Worm (Caenorhabditis elegans) whole organism, L4/young adult: ENCODE data around the gene F46C8.3.

ENCODE experiments used
- W03F9.2 ChIP-seq: fragments of 150-350 bp; optimal IDR thresholded peaks from 2 replicates; lab custom pipeline; 2014; ENCODE audit warnings: missing biosample characterization, missing genetic modification characterization
- dao-5 ChIP-seq: sonication (generic microtip); optimal IDR thresholded peaks from 2 replicates; lab custom pipeline; 2016; ENCODE audit warnings: missing genotype, missing genetic modification characterization, moderate library complexity, missing compliant biosample characterization
- him-1 ChIP-seq: sonication (generic microtip); optimal IDR thresholded peaks from 2 replicates; lab custom pipeline; 2016; ENCODE audit warnings: missing genotype, missing genetic modification reagents, missing genetic modification characterization, missing compliant biosample characterization

Gene F46C8.3

ce11 chrX:7525271-7525670 is at the start of gene F46C8.3:
Gene F46C8.3, plus strand, starts transcription at chrX:7525571.
- TF ChIP-seq him-1 (tag; lab: Kevin White, UChicago): no peak
- TF ChIP-seq W03F9.2 (tag; lab: Kevin White, UChicago): no peak
- no peak for TF ChIP-seq dao-5 (tag; lab: Kevin White, UChicago)

ce11 chrX:7478476-7478875 is 46.9 kb upstream of the F46C8.3 start:
- no peak for TF ChIP-seq him-1 (tag; lab: Kevin White, UChicago)

DNA sequence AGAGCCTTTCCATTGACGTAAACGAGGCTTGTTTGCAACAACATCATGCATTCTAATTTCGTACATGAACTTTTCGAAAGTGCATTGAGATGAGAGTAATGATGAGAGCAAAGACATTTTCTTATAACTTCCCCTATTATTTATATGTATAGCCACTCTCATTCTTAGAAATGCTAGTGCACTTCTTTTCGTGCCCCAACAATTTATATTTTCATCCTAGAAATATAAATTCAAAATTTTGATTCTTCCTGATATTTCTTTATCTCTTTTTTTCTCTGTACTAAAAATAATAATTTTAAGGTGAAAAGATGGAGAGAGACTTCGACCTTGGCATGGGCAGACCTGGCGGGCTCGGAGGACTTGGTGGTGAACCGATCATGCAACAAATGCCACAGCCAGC is 46.4 kb upstream of the F46C8.3 start, which contains the start of gene mek-1:
mek-1 (plus strand) TSS at position 301 of the 400 bp plus-strand sequence.
- no peak for TF ChIP-seq dao-5 (tag; lab: Kevin White, UChicago)
- TF ChIP-seq him-1 (tag; lab: Kevin White, UChicago): no peak
- no peak for TF ChIP-seq W03F9.2 (tag; lab: Kevin White, UChicago)

- TF ChIP-seq dao-5 (tag; lab: Kevin White, UChicago) (no peak), W03F9.2 (tag; lab: Kevin White, UChicago) (no peak), him-1 (tag; lab: Kevin White, UChicago) (no peak)
These were observed 44.6 kb upstream of the F46C8.3 start, which contains the start of gene F48E3.9 for ce11 chrX:7480756-7481155. Gene F48E3.9, plus strand, starts transcription at chrX:7481056.

- TF ChIP-seq him-1 (tag; lab: Kevin White, UChicago): no peak
- TF ChIP-seq dao-5 (tag; lab: Kevin White, UChicago): no peak
- no peak for TF ChIP-seq W03F9.2 (tag; lab: Kevin White, UChicago)
These were observed 39.6 kb upstream of the F46C8.3 start, which contains the start of gene gly-12 for ce11 chrX:7485748-7486147. Gene gly-12, plus strand, starts transcription at chrX:7485864.

ce11 chrX:7491521-7491920 is 33.9 kb upstream of the F46C8.3 start:
- TF ChIP-seq W03F9.2 (tag; lab: Kevin White, UChicago) (no peak), him-1 (tag; lab: Kevin White, UChicago) (no peak), dao-5 (tag; lab: Kevin White, UChicago) (no peak)

- TF ChIP-seq dao-5 (tag; lab: Kevin White, UChicago) (no peak), W03F9.2 (tag; lab: Kevin White, UChicago) (no peak), him-1 (tag; lab: Kevin White, UChicago) (no peak)
These were observed 32.4 kb upstream of the F46C8.3 start, which contains the start of gene F48E3.2 for ce11 chrX:7493020-7493419. Gene F48E3.2, minus strand, starts transcription at chrX:7493120.

ce11 chrX:7495491-7495890 is 29.9 kb upstream of the F46C8.3 start, which contains the start of gene try-14:
Gene try-14, minus strand, starts transcription at chrX:7495591.
- no peak for TF ChIP-seq him-1 (tag; lab: Kevin White, UChicago)
- TF ChIP-seq dao-5 (tag; lab: Kevin White, UChicago): no peak
- TF ChIP-seq W03F9.2 (tag; lab: Kevin White, UChicago): no peak

DNA sequence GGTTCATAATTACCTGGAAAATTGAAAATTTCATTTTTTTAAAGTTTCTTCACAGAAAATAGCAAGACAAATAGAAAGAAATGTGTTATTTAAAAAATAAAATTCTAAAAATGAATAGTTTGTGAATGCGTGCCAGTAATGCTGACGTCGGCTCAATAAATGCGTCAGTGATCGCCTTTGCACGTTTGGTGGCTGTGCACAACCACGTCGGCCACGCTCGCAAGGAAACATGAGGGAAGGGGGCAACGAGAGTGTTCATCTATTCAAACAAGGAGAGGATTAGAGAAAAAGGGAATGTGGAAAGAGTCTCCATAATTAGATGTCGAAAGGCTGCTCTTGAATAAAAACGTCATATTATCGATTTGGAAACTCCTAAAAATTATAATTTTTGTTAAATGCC is 24.4 kb upstream of the F46C8.3 start, which contains the start of gene uggt-1:
uggt-1 (minus strand) TSS at position 13 of the 400 bp plus-strand sequence.
- TF ChIP-seq him-1 (tag; lab: Kevin White, UChicago): peak; percentile 90
- no peak for TF ChIP-seq W03F9.2 (tag; lab: Kevin White, UChicago)
- no peak for TF ChIP-seq dao-5 (tag; lab: Kevin White, UChicago)

DNA sequence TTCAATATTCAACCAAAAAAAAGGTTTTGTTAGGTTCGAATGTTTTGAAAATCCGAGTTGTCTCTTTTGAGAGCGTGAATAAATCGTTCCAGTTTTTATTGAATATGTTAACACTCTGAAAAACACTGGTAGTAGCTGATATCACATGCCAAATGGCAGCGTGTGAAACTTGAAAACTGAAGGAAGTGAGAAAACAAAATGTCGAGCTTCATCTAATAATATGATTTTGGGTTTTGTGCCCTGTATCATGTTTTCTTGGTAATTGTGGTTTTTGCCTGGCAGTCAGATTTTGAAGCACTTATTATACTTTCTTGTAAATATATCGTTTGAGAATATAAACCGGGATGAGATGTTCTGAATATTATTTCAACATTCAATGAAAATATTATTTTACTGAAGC is 22.6 kb upstream of the F46C8.3 start, which contains the start of gene F48E3.6:
F48E3.6 (minus strand) TSS at position 101 of the 400 bp plus-strand sequence.
- TF ChIP-seq him-1 (tag; lab: Kevin White, UChicago) (no peak), dao-5 (tag; lab: Kevin White, UChicago) (no peak), W03F9.2 (tag; lab: Kevin White, UChicago) (no peak)

ce11 chrX:7506533-7506932 is 18.8 kb upstream of the F46C8.3 start, which contains the start of gene lgc-11:
Gene lgc-11, minus strand, starts transcription at chrX:7506633.
- TF ChIP-seq him-1 (tag; lab: Kevin White, UChicago) (no peak), dao-5 (tag; lab: Kevin White, UChicago) (no peak), W03F9.2 (tag; lab: Kevin White, UChicago) (no peak)

DNA sequence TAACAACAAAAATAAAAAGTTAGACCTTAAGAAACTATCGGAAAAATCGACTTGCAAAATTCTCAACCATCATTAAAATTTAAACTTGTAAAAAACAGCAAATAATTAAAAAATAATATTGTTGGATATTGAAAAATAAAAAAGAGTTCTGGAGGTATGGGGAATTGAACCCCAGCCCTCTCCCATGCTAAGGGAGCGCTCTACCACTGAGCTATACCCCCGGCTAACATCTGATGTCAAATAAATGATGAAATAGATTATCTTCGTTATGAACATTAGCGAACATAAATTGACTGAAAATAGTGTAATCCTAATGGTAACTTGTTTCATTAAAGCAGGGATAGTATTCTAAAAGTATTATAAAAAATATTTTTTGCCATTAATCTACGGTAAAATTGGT is 18.2 kb upstream of the F46C8.3 start:
- TF ChIP-seq W03F9.2 (tag; lab: Kevin White, UChicago) (no peak), him-1 (tag; lab: Kevin White, UChicago) (no peak), dao-5 (tag; lab: Kevin White, UChicago) (no peak)

ce11 chrX:7512714-7513113 is 12.7 kb upstream of the F46C8.3 start:
- TF ChIP-seq dao-5 (tag; lab: Kevin White, UChicago) (no peak), W03F9.2 (tag; lab: Kevin White, UChicago) (no peak), him-1 (tag; lab: Kevin White, UChicago) (no peak)

ce11 chrX:7519569-7519968 is 5.8 kb upstream of the F46C8.3 start, which contains the start of gene chts-1:
Gene chts-1, minus strand, starts transcription at chrX:7519669.
- TF ChIP-seq W03F9.2 (tag; lab: Kevin White, UChicago) (no peak), dao-5 (tag; lab: Kevin White, UChicago) (no peak), him-1 (tag; lab: Kevin White, UChicago) (no peak)
